Fruit fly (Drosophila melanogaster): ENCODE results near the gene Pak.

DNA sequence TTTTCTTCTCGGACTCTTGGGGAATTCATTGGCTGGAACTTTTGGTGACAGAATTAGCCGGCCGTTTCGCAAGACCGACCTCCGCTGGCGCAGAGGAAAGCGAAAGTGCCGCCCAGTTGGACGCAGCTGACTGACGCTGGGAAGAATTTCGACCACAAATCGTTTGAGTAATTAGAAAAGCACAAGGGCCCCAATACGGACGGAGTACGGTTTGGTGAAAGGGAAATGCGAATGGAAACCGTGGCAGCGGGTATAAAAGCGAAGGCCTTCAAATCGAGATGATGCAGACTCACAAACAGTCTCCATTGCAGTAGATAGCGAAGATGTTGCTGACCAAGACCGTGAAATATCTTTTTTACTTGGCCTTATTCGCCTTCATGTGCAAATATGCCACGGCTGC, 45.7 kb upstream of the Pak start, which contains the start of gene Osi16:
- TF ChIP-seq ttk (optimal IDR thresholded peaks at IDR 0.05) (no peak), h (optimal IDR thresholded peaks at IDR 0.05) (no peak)

Data from Kc167 (cell line).